Worm (Caenorhabditis elegans) whole organism, midembryonic: Measurements from ENCODE around the gene F21H7.5.

Experiments
- flt-1 ChIP-seq: fragments of 200-800 bp; sonication (Bioruptor generic); IDR thresholded peaks from 2 replicates; pipeline ENCODE4 v1.3.6; 2022; ENCODE audit warnings: missing genetic modification characterization, missing compliant biosample characterization
- klf-2 ChIP-seq: fragments of 200-800 bp; sonication (Bioruptor generic); conservative IDR thresholded peaks from 2 replicates; pipeline ENCODE4 v1.3.6; 2022; ENCODE audit warnings: missing genetic modification reagents, missing genetic modification characterization, missing compliant biosample characterization

DNA sequence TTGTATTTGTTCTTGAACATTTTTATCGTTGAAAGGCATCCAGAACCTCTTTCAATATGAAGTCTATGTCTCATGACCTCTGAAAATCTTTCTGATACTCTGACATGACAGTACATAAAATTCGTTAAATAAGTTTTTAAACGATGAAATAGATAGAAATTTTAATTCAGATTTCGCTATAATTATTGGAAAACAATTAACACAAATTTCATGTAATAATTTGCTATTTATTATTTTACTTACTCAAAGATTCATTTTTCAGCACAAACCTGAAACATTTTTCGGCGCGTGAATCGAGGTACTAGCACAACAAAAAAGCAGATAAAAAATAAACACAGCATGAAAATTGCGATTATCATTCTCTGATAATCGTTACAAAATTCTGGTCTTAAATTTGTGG, 29.2 kb downstream of the F21H7.5 start, which contains the start of gene T13F3.4:
- TF ChIP-seq klf-2 (GFP tag; lab: Robert Waterston, UW), result no peak
- no peak for TF ChIP-seq flt-1 (GFP tag; lab: Robert Waterston, UW)
